Worm (Caenorhabditis elegans) whole organism, midembryonic: ENCODE measurements around the gene Y55F3BR.11.

ENCODE experiments used
- T22C8.4 ChIP-seq: fragments of 200-800 bp; sonication (Bioruptor generic); IDR thresholded peaks from 2 replicates; pipeline ENCODE4 v1.3.6; 2022; ENCODE audit warnings: missing genetic modification characterization, missing compliant biosample characterization
- cog-1 ChIP-seq: sonication (generic microtip); optimal IDR thresholded peaks from 2 replicates; lab custom pipeline; 2016; ENCODE audit warnings: missing genetic modification characterization, missing compliant biosample characterization
- flt-1 ChIP-seq: fragments of 200-800 bp; sonication (Bioruptor generic); IDR thresholded peaks from 2 replicates; pipeline ENCODE4 v1.3.6; 2022; ENCODE audit warnings: missing genetic modification characterization, missing compliant biosample characterization
- ref-1 ChIP-seq: fragments of 200-800 bp; sonication (Bioruptor generic); conservative IDR thresholded peaks from 2 replicates; pipeline ENCODE4 v1.3.6; 2022; ENCODE audit warnings: missing genetic modification reagents, missing genetic modification characterization, missing compliant biosample characterization
- tab-1 ChIP-seq: fragments of 200-800 bp; sonication (Bioruptor generic); IDR thresholded peaks from 2 replicates; pipeline ENCODE4 v1.3.6; 2022; ENCODE audit warnings: missing genetic modification characterization, missing compliant biosample characterization
- ztf-23 ChIP-seq: fragments of 200-800 bp; sonication (Bioruptor generic); IDR thresholded peaks from 2 replicates; pipeline ENCODE4 v1.3.6; 2022; ENCODE audit warnings: missing genetic modification reagents, missing genetic modification characterization, missing compliant biosample characterization
- ztf-29 ChIP-seq: fragments of 200-800 bp; sonication (Bioruptor generic); IDR thresholded peaks from 2 replicates; pipeline ENCODE4 v1.3.6; 2022; ENCODE audit warnings: missing genetic modification reagents, missing genetic modification characterization, missing compliant biosample characterization

ce11 chrIV:829107-829506 lies 25.9 kb upstream of the Y55F3BR.11 start:
- TF ChIP-seq ztf-29 (GFP tag; lab: Robert Waterston, UW) (no peak), flt-1 (GFP tag; lab: Robert Waterston, UW) (no peak), ref-1 (GFP tag; lab: Robert Waterston, UW) (no peak), tab-1 (no peak), T22C8.4 (GFP tag; lab: Robert Waterston, UW) (no peak), ztf-23 (GFP tag; lab: Robert Waterston, UW) (no peak), cog-1 (tag; lab: Kevin White, UChicago) (no peak)
